Worm (Caenorhabditis elegans) whole organism, young adult: ENCODE measurements around the gene col-130.

Source experiments
- C17E4.6 ChIP-seq: fragments of 200-800 bp; sonication (Bioruptor generic); IDR thresholded peaks from 2 replicates; pipeline ENCODE4 v1.3.6; 2022; ENCODE audit warnings: missing genetic modification reagents, missing genetic modification characterization, missing compliant biosample characterization
- D2030.7 ChIP-seq: fragments of 200-800 bp; sonication (Bioruptor generic); IDR thresholded peaks from 2 replicates; pipeline ENCODE4 v1.3.6; 2022; ENCODE audit warnings: missing genetic modification reagents, missing genetic modification characterization, missing compliant biosample characterization
- F23B12.7 ChIP-seq: sonication (generic microtip); optimal IDR thresholded peaks from 2 replicates; lab custom pipeline; 2017; ENCODE audit warnings: missing genetic modification characterization, mild to moderate bottlenecking, missing compliant biosample characterization, antibody characterized with exemption, moderate library complexity; ENCODE audit not compliant: insufficient read depth
- F33H1.4 ChIP-seq: fragments of 200-800 bp; sonication (Bioruptor generic); IDR thresholded peaks from 2 replicates; pipeline ENCODE4 v1.3.6; 2022; ENCODE audit warnings: missing genetic modification reagents, missing genetic modification characterization, missing compliant biosample characterization
- K11D2.4 ChIP-seq: fragments of 200-800 bp; sonication (Bioruptor generic); IDR thresholded peaks from 2 replicates; pipeline ENCODE4 v1.3.6; 2022; ENCODE audit warnings: missing genetic modification reagents, missing genetic modification characterization, missing compliant biosample characterization
- Y67H2A.10 ChIP-seq: fragments of 200-800 bp; sonication (Bioruptor generic); conservative IDR thresholded peaks from 2 replicates; pipeline ENCODE4 v1.3.6; 2022; ENCODE audit warnings: missing genetic modification reagents, missing genetic modification characterization, missing compliant biosample characterization
- Y79H2A.3 ChIP-seq: fragments of 200-800 bp; sonication (Bioruptor generic); conservative IDR thresholded peaks from 2 replicates; pipeline ENCODE4 v1.3.6; 2022; ENCODE audit warnings: missing genetic modification reagents, missing genetic modification characterization, missing compliant biosample characterization
- Y95B8A.8 ChIP-seq: fragments of 200-800 bp; sonication (Bioruptor generic); IDR thresholded peaks from 2 replicates; pipeline ENCODE4 v1.3.6; 2022; ENCODE audit warnings: missing genetic modification reagents, missing genetic modification characterization, missing compliant biosample characterization
- aptf-3 ChIP-seq: fragments of 200-800 bp; sonication (Bioruptor generic); IDR thresholded peaks from 2 replicates; pipeline ENCODE4 v1.3.6; 2022; ENCODE audit warnings: missing genetic modification characterization, missing compliant biosample characterization
- atf-7 ChIP-seq: sonication (generic microtip); optimal IDR thresholded peaks from 2 replicates; lab custom pipeline; 2017; ENCODE audit warnings: mild to moderate bottlenecking, missing genetic modification characterization, missing compliant biosample characterization
- athp-1 ChIP-seq: sonication (generic microtip); optimal IDR thresholded peaks from 2 replicates; lab custom pipeline; 2017; ENCODE audit warnings: mild to moderate bottlenecking, missing genetic modification characterization, missing compliant biosample characterization
- attf-3 ChIP-seq: fragments of 200-800 bp; sonication (Bioruptor generic); conservative IDR thresholded peaks from 2 replicates; pipeline ENCODE4 v1.3.6; 2022; ENCODE audit warnings: missing genetic modification reagents, missing genetic modification characterization, missing compliant biosample characterization
- cebp-1 ChIP-seq, 2 experiments: fragments of 200-800 bp in 1 of 2; sonication (Bioruptor generic) in 1 of 2; sonication (generic microtip) in 1 of 2; IDR thresholded peaks in 1 of 2; optimal IDR thresholded peaks in 1 of 2; 2 replicates each; pipeline versions ENCODE4 v1.3.6 to Lab custom; 2017 to 2022; ENCODE audit warnings: missing compliant biosample characterization in 2 of 2, missing genetic modification characterization in 2 of 2, mild to moderate bottlenecking in 1 of 2, missing genetic modification reagents in 1 of 2, moderate library complexity in 1 of 2
- ceh-100 ChIP-seq: fragments of 200-800 bp; sonication (Bioruptor generic); IDR thresholded peaks from 2 replicates; pipeline ENCODE4 v1.3.6; 2022; ENCODE audit warnings: missing genetic modification reagents, missing genetic modification characterization, missing compliant biosample characterization
- ceh-27 ChIP-seq: fragments of 200-800 bp; sonication (Bioruptor generic); optimal IDR thresholded peaks from 2 replicates; lab custom pipeline; 2018; ENCODE audit warnings: mild to moderate bottlenecking, missing genetic modification characterization, moderate library complexity, missing compliant biosample characterization
- dox-1 ChIP-seq: fragments of 200-800 bp; sonication (Bioruptor generic); IDR thresholded peaks from 2 replicates; pipeline ENCODE4 v1.3.6; 2022; ENCODE audit warnings: missing genetic modification reagents, missing genetic modification characterization, missing compliant biosample characterization
- dpl-1 ChIP-seq: fragments of 150-350 bp; optimal IDR thresholded peaks from 2 replicates; lab custom pipeline; 2014; ENCODE audit warnings: missing biosample characterization, missing genetic modification reagents, missing genetic modification characterization
- gei-17 ChIP-seq: fragments of 200-800 bp; sonication (Bioruptor generic); optimal IDR thresholded peaks from 2 replicates; lab custom pipeline; 2018; ENCODE audit warnings: mild to moderate bottlenecking, missing genetic modification characterization, missing compliant biosample characterization
- hlh-26 ChIP-seq: fragments of 200-800 bp; sonication (Bioruptor generic); conservative IDR thresholded peaks from 2 replicates; pipeline ENCODE4 v1.3.6; 2022; ENCODE audit warnings: missing genetic modification reagents, missing genetic modification characterization, missing compliant biosample characterization
- hmg-1.2 ChIP-seq: fragments of 200-800 bp; sonication (Bioruptor generic); IDR thresholded peaks from 2 replicates; pipeline ENCODE4 v1.3.6; 2022; ENCODE audit warnings: missing genetic modification reagents, missing genetic modification characterization, missing compliant biosample characterization
- hrde-1 ChIP-seq: sonication (generic microtip); optimal IDR thresholded peaks from 2 replicates; lab custom pipeline; 2016; ENCODE audit warnings: missing genetic modification characterization, mild to moderate bottlenecking, missing compliant biosample characterization, moderate library complexity, missing genotype, missing genetic modification reagents, borderline replicate concordance
- let-607 ChIP-seq, 2 experiments: fragments of 200-800 bp in 1 of 2; sonication (Bioruptor generic) in 1 of 2; sonication (generic microtip) in 1 of 2; optimal IDR thresholded peaks; 2 replicates each; lab custom pipeline; 2016 to 2018; ENCODE audit warnings: mild to moderate bottlenecking in 2 of 2, missing compliant biosample characterization in 2 of 2, missing genetic modification characterization in 2 of 2, moderate library complexity in 2 of 2, missing genotype in 1 of 2
- lin-35 ChIP-seq, 3 experiments: fragments of 150-350 bp in 2 of 3; sonication (generic microtip) in 1 of 3; optimal IDR thresholded peaks; 2 replicates each; lab custom pipeline; 2014 to 2018; ENCODE audit warnings: missing biosample characterization in 3 of 3, missing genetic modification characterization in 3 of 3, missing genetic modification reagents in 3 of 3
- lin-40 ChIP-seq: sonication (generic microtip); optimal IDR thresholded peaks from 2 replicates; lab custom pipeline; 2016; ENCODE audit warnings: missing genetic modification characterization, mild to moderate bottlenecking, missing compliant biosample characterization, missing genotype, missing genetic modification reagents
- lin-54 ChIP-seq: fragments of 200-800 bp; sonication (Bioruptor generic); optimal IDR thresholded peaks from 2 replicates; lab custom pipeline; 2018; ENCODE audit warnings: mild to moderate bottlenecking, missing genetic modification characterization, missing compliant biosample characterization
- lir-1 ChIP-seq: fragments of 200-800 bp; sonication (Bioruptor generic); conservative IDR thresholded peaks from 2 replicates; pipeline ENCODE4 v1.3.6; 2022; ENCODE audit warnings: missing genetic modification reagents, missing genetic modification characterization, missing compliant biosample characterization
- lsl-1 ChIP-seq: fragments of 200-800 bp; sonication (Bioruptor generic); optimal IDR thresholded peaks from 2 replicates; lab custom pipeline; 2018; ENCODE audit warnings: mild to moderate bottlenecking, missing genetic modification characterization, moderate library complexity, missing compliant biosample characterization
- madf-10 ChIP-seq: sonication (generic microtip); optimal IDR thresholded peaks from 2 replicates; lab custom pipeline; 2016; ENCODE audit warnings: mild to moderate bottlenecking, missing genetic modification characterization, missing compliant biosample characterization
- madf-3 ChIP-seq: fragments of 200-800 bp; sonication (Bioruptor generic); IDR thresholded peaks from 2 replicates; pipeline ENCODE4 v1.3.6; 2022; ENCODE audit warnings: missing genetic modification reagents, missing genetic modification characterization, missing compliant biosample characterization
- madf-6 ChIP-seq: fragments of 200-800 bp; sonication (Bioruptor generic); IDR thresholded peaks from 2 replicates; pipeline ENCODE4 v1.3.6; 2022; ENCODE audit warnings: missing genetic modification reagents, missing genetic modification characterization, missing compliant biosample characterization
- madf-8 ChIP-seq: fragments of 200-800 bp; sonication (Bioruptor generic); conservative IDR thresholded peaks from 2 replicates; pipeline ENCODE4 v1.3.6; 2022; ENCODE audit warnings: missing genetic modification reagents, missing genetic modification characterization, missing compliant biosample characterization
- mcd-1 ChIP-seq: fragments of 200-800 bp; sonication (Bioruptor generic); IDR thresholded peaks from 2 replicates; pipeline ENCODE4 v1.3.6; 2022; ENCODE audit warnings: missing genetic modification reagents, missing genetic modification characterization, missing compliant biosample characterization
- nfyb-1 ChIP-seq: fragments of 200-800 bp; sonication (Bioruptor generic); IDR thresholded peaks from 2 replicates; pipeline ENCODE4 v1.3.6; 2022; ENCODE audit warnings: missing genetic modification reagents, missing genetic modification characterization, missing compliant biosample characterization
- nhr-120 ChIP-seq: fragments of 200-800 bp; sonication (Bioruptor generic); IDR thresholded peaks from 2 replicates; pipeline ENCODE4 v1.3.6; 2022; ENCODE audit warnings: missing genetic modification characterization, missing compliant biosample characterization
- nhr-27 ChIP-seq: fragments of 200-800 bp; sonication (Bioruptor generic); optimal IDR thresholded peaks from 2 replicates; lab custom pipeline; 2018; ENCODE audit warnings: mild to moderate bottlenecking, missing genetic modification characterization, moderate library complexity, missing compliant biosample characterization
- nhr-80 ChIP-seq: sonication (generic microtip); optimal IDR thresholded peaks from 2 replicates; lab custom pipeline; 2016; ENCODE audit warnings: missing genetic modification characterization, missing compliant biosample characterization
- rcor-1 ChIP-seq: fragments of 200-800 bp; sonication (Bioruptor generic); IDR thresholded peaks from 2 replicates; pipeline ENCODE4 v1.3.6; 2022; ENCODE audit warnings: missing genetic modification reagents, missing genetic modification characterization, missing compliant biosample characterization
- sdz-38 ChIP-seq: sonication (generic microtip); optimal IDR thresholded peaks from 2 replicates; lab custom pipeline; 2016; ENCODE audit warnings: missing genotype, missing genetic modification characterization, missing compliant biosample characterization
- snpc-1.3 ChIP-seq: sonication (generic microtip); optimal IDR thresholded peaks from 2 replicates; lab custom pipeline; 2017; ENCODE audit warnings: missing genetic modification characterization, mild to moderate bottlenecking, missing compliant biosample characterization, antibody characterized with exemption, moderate library complexity, missing genotype, missing genetic modification reagents; ENCODE audit not compliant: insufficient read depth
- snpc-3.4 ChIP-seq: sonication (generic microtip); optimal IDR thresholded peaks from 2 replicates; lab custom pipeline; 2017; ENCODE audit warnings: missing genetic modification characterization, mild to moderate bottlenecking, missing compliant biosample characterization, antibody characterized with exemption, moderate library complexity, missing genotype, missing genetic modification reagents
- tbp1 ChIP-seq: fragments of 200-800 bp; sonication (Bioruptor generic); optimal IDR thresholded peaks from 2 replicates; lab custom pipeline; 2018; ENCODE audit warnings: mild to moderate bottlenecking, missing genetic modification characterization, missing compliant biosample characterization
- tlf-1 ChIP-seq: fragments of 200-800 bp; sonication (Bioruptor generic); optimal IDR thresholded peaks from 2 replicates; lab custom pipeline; 2018; ENCODE audit warnings: mild to moderate bottlenecking, missing genetic modification characterization, missing compliant biosample characterization
- unc-130 ChIP-seq: sonication (generic microtip); optimal IDR thresholded peaks from 2 replicates; lab custom pipeline; 2016; ENCODE audit warnings: missing genetic modification reagents, missing genetic modification characterization, missing compliant biosample characterization
- xnd-1 ChIP-seq: sonication (generic microtip); optimal IDR thresholded peaks from 2 replicates; lab custom pipeline; 2016; ENCODE audit warnings: missing genotype, missing genetic modification reagents, missing genetic modification characterization, missing compliant biosample characterization
- ztf-18 ChIP-seq: sonication (generic microtip); optimal IDR thresholded peaks from 2 replicates; lab custom pipeline; 2016; ENCODE audit warnings: missing genotype, mild to moderate bottlenecking, missing genetic modification characterization, missing compliant biosample characterization
- ztf-22 ChIP-seq: fragments of 200-800 bp; sonication (Bioruptor generic); optimal IDR thresholded peaks from 2 replicates; lab custom pipeline; 2018; ENCODE audit warnings: mild to moderate bottlenecking, missing genetic modification characterization, moderate library complexity, missing compliant biosample characterization
- ztf-28 ChIP-seq: fragments of 200-800 bp; sonication (Bioruptor generic); IDR thresholded peaks from 2 replicates; pipeline ENCODE4 v1.3.6; 2022; ENCODE audit warnings: missing genetic modification reagents, missing genetic modification characterization, missing compliant biosample characterization

Gene col-130

DNA sequence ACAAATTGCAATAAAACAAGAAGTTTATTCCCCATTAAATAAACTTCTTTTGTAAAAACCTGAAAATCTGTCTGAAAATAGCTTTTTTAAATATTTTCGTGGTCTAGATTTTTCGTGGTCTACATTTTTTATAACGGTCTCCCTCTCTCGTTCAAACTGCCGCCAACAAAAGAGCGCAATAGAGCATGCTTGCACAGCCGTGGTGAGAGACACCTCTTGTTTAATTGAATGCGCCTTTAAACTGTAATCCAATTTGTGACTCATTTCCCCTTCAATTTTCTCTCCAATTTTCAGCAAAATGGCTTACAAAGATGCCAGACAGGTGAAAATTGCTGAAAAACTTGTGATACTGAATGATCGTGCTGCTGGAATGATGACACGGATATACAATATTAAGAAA lies 24.2 kb downstream of the col-130 start, which contains the start of gene gex-3:
Gene gex-3 (plus strand): TSS at position 295 of the 400 bp plus-strand sequence.
- 0 out of 2 replicates have a peak, but pooled peaks have one; percentile 32 for TF ChIP-seq C17E4.6
- no peak for TF ChIP-seq hrde-1
- peak; percentile 92 for TF ChIP-seq madf-6 (GFP tag; lab: Robert Waterston, UW)
- 0 out of 2 replicates have a peak, but pooled peaks have one; percentile 22 for TF ChIP-seq Y95B8A.8 (GFP tag; lab: Robert Waterston, UW)
- no peak for TF ChIP-seq sdz-38
- peak; percentile 87 for TF ChIP-seq dox-1 (GFP tag; lab: Robert Waterston, UW)
- peak; percentile 67; the same call in 1 of the 2 replicates for TF ChIP-seq madf-3 (GFP tag; lab: Robert Waterston, UW)
- TF ChIP-seq ztf-18 (tag; lab: Kevin White, UChicago) = no peak
- TF ChIP-seq ceh-100 = peak; percentile 76
- peak; percentile 76 for TF ChIP-seq madf-8 (GFP tag; lab: Robert Waterston, UW)
- TF ChIP-seq lin-40 (tag; lab: Kevin White, UChicago) = peak; percentile 42
- TF ChIP-seq Y79H2A.3 (GFP tag; lab: Robert Waterston, UW) = no peak
- no peak for TF ChIP-seq let-607 (tag; optimal IDR thresholded peaks at IDR 0.05; lab: Kevin White, UChicago)
- TF ChIP-seq snpc-3.4 (tag; lab: Kevin White, UChicago) = peak; percentile 48
- TF ChIP-seq nfyb-1 = peak; percentile 69; the same call in 1 of the 2 replicates
- peak; percentile 56; the same call in 1 of the 2 replicates for TF ChIP-seq hmg-1.2 (GFP tag; lab: Robert Waterston, UW)
- peak; percentile 95 for TF ChIP-seq mcd-1 (GFP tag; lab: Robert Waterston, UW)
- peak; percentile 79 for TF ChIP-seq tlf-1 (GFP tag; lab: Kevin White, UChicago)
- TF ChIP-seq madf-10 (tag; lab: Kevin White, UChicago) = peak; percentile 12
- 0 out of 2 replicates have a peak, but pooled peaks have one; percentile 56 for TF ChIP-seq ztf-28 (GFP tag; lab: Robert Waterston, UW)
- TF ChIP-seq lin-35 (GFP tag; optimal IDR thresholded peaks at IDR 0.05; lab: Kevin White, UChicago) = peak; percentile 56 to 84 (median 77)
- no peak for TF ChIP-seq cebp-1 (GFP tag; IDR thresholded peaks at IDR 0.05; lab: Robert Waterston, UW)
- peak; percentile 55 for TF ChIP-seq cebp-1 (tag; optimal IDR thresholded peaks at IDR 0.05; lab: Kevin White, UChicago)
- peak; percentile 82 for TF ChIP-seq lsl-1 (GFP tag; lab: Kevin White, UChicago)
- TF ChIP-seq attf-3 (GFP tag; lab: Robert Waterston, UW) = peak; percentile 35; the same call in 1 of the 2 replicates
- no peak for TF ChIP-seq hlh-26
- no peak for TF ChIP-seq nhr-120 (GFP tag; lab: Robert Waterston, UW)
- TF ChIP-seq K11D2.4 (GFP tag; lab: Robert Waterston, UW) = no peak
- peak; percentile 94 for TF ChIP-seq dpl-1
- TF ChIP-seq F23B12.7 (tag; lab: Kevin White, UChicago) = peak; percentile 88
- TF ChIP-seq xnd-1 (tag; lab: Kevin White, UChicago) = peak; percentile 62
- TF ChIP-seq lir-1 = peak; percentile 65; the same call in 1 of the 2 replicates
- peak; percentile 74 for TF ChIP-seq rcor-1
- no peak for TF ChIP-seq aptf-3 (GFP tag; lab: Robert Waterston, UW)
- peak; percentile 66 for TF ChIP-seq tbp1
- TF ChIP-seq athp-1 (tag; lab: Kevin White, UChicago) = no peak
- no peak for TF ChIP-seq nhr-27
- TF ChIP-seq lin-54 = peak; percentile 98
- TF ChIP-seq gei-17 (GFP tag; lab: Kevin White, UChicago) = no peak
- TF ChIP-seq ceh-27 = peak; percentile 81
- no peak for TF ChIP-seq atf-7 (tag; lab: Kevin White, UChicago)
- peak; percentile 30 for TF ChIP-seq snpc-1.3
- peak; percentile 91 for TF ChIP-seq F33H1.4 (GFP tag; lab: Robert Waterston, UW)
- no peak for TF ChIP-seq Y67H2A.10 (GFP tag; lab: Robert Waterston, UW)
- peak; percentile 78 for TF ChIP-seq D2030.7 (GFP tag; lab: Robert Waterston, UW)
- TF ChIP-seq nhr-80 (tag; lab: Kevin White, UChicago) = peak; percentile 29
- no peak for TF ChIP-seq unc-130 (GFP tag; lab: Kevin White, UChicago)
- TF ChIP-seq ztf-22 (GFP tag; lab: Kevin White, UChicago) = no peak
